Fruit fly (Drosophila melanogaster): ENCODE measurements around the gene GckIII.

Gene GckIII

DNA sequence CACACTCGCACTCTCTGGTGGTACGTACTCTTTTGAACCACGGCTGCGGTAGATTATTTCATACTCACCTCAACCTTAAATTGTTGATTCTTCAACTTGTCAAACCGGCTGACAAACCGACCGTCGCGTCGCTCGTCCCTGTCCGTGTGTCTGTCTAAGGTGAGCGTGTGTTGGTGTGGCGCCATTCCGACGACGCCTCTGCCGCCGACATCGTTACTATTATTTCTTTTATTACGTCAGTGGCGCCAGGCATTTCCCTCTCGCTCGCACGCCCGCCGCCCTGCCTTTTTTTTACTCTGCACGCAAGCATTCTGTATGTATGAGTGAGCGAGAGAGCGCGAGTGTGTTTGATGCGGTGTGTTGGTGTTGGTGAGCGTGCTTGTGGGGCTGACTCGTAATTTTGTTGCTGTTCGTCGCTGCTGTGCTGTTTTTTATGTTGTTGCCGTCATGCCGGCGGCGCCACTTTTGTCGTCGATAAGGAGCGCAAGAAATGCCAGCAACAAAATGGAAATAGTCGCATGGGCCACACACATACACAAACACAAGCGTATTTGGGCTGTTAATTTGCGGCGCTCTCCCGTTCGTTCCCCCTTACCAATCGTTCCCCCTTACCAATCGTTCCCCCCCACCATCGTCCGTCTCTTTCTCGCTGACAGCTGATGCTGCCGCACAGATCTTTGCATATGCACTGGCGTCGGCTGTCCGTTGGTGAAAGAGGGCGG lies 29.0 kb upstream of the GckIII start (continued):
- TF ChIP-seq Aef1 (GFP tag; IDR thresholded peaks at IDR 0.05), result peak; percentile 76
- peak; percentile 47 for TF ChIP-seq CG18599 (GFP tag; optimal IDR thresholded peaks at IDR 0.05)
- peak; percentile 11; the same call in 1 of the 2 replicates for TF ChIP-seq bowl (GFP tag; IDR thresholded peaks at IDR 0.05)
- TF ChIP-seq so (GFP tag; IDR thresholded peaks at IDR 0.05), result 0 out of 3 replicates have a peak, but pooled peaks have one; percentile 68
- peak; percentile 58 for TF ChIP-seq chn (GFP tag; optimal IDR thresholded peaks at IDR 0.05)
- TF ChIP-seq crp (GFP tag; optimal IDR thresholded peaks at IDR 0.05), result peak in 1 of 2 experiments; percentile 67
- peak; percentile 2 for TF ChIP-seq Blimp-1 (GFP tag; optimal IDR thresholded peaks at IDR 0.05)
- peak; percentile 53 for TF ChIP-seq gcm (GFP tag; optimal IDR thresholded peaks at IDR 0.05)
- TF ChIP-seq Dll (GFP tag; IDR thresholded peaks at IDR 0.05; ENCODE audit: partially characterized antibody), result 0 out of 4 replicates have a peak, but pooled peaks have one; percentile 44
- no peak for TF ChIP-seq CG9797 (GFP tag; optimal IDR thresholded peaks at IDR 0.05)
- TF ChIP-seq ems (GFP tag; optimal IDR thresholded peaks at IDR 0.05), result no peak
- TF ChIP-seq CG3847 (GFP tag; IDR thresholded peaks at IDR 0.05), result 0 out of 2 replicates have a peak, but pooled peaks have one; percentile 34
- no peak for TF ChIP-seq Hsf (GFP tag; optimal IDR thresholded peaks at IDR 0.05)
- peak; percentile 30 for TF ChIP-seq phol (tag; optimal IDR thresholded peaks at IDR 0.05)
- TF ChIP-seq NfI (GFP tag; optimal IDR thresholded peaks at IDR 0.05), result no peak
- no peak for TF ChIP-seq CG5245 (GFP tag; optimal IDR thresholded peaks at IDR 0.05)
- TF ChIP-seq Chrac-16 (GFP tag; optimal IDR thresholded peaks at IDR 0.05), result no peak
- TF ChIP-seq Stat92E (GFP tag; optimal IDR thresholded peaks at IDR 0.05), result no peak
- no peak for TF ChIP-seq tgo (GFP tag; IDR thresholded peaks at IDR 0.05)
- 0 out of 3 replicates have a peak, but pooled peaks have one; percentile 26 for TF ChIP-seq Doc3 (GFP tag; IDR thresholded peaks at IDR 0.05; ENCODE audit: partially characterized antibody)
- no peak for TF ChIP-seq CG12942 (GFP tag; optimal IDR thresholded peaks at IDR 0.05)
- TF ChIP-seq CG1603 (tag; optimal IDR thresholded peaks at IDR 0.05), result no peak
- no peak for TF ChIP-seq br (optimal IDR thresholded peaks at IDR 0.05)
- TF ChIP-seq CG7839 (tag; optimal IDR thresholded peaks at IDR 0.05), result no peak
- TF ChIP-seq CG34422 (GFP tag; IDR thresholded peaks at IDR 0.05), result peak; percentile 63; the same call in 1 of the 3 replicates
- TF ChIP-seq Vsx1 (GFP tag; optimal IDR thresholded peaks at IDR 0.05), result no peak
- no peak for TF ChIP-seq CG17186 (GFP tag; optimal IDR thresholded peaks at IDR 0.05)
- peak; percentile 69 for TF ChIP-seq ci (GFP tag; IDR thresholded peaks at IDR 0.05)
- TF ChIP-seq CG4617 (GFP tag; optimal IDR thresholded peaks at IDR 0.05; ENCODE audit: borderline replicate concordance), result no peak
- peak; percentile 55 for TF ChIP-seq CG13287 (GFP tag; IDR thresholded peaks at IDR 0.05; ENCODE audit: partially characterized antibody)
- no peak for TF ChIP-seq CG18619 (GFP tag; optimal IDR thresholded peaks at IDR 0.05)
- no peak for TF ChIP-seq CG15514 (GFP tag; optimal IDR thresholded peaks at IDR 0.05)
- no peak; the same call in 1 of the 2 replicates for TF ChIP-seq amos (GFP tag; IDR thresholded peaks at IDR 0.05; ENCODE audit: partially characterized antibody)
- TF ChIP-seq Rfx (GFP tag; IDR thresholded peaks at IDR 0.05), result peak; percentile 20; the same call in 1 of the 2 replicates
- TF ChIP-seq Nf-YA (GFP tag; IDR thresholded peaks at IDR 0.05), result no peak
- peak; percentile 13 for TF ChIP-seq salm (tag; optimal IDR thresholded peaks at IDR 0.05)
- TF ChIP-seq trem (tag; optimal IDR thresholded peaks at IDR 0.05), result no peak
- peak; percentile 72 for TF ChIP-seq Abd-B (GFP tag; optimal IDR thresholded peaks at IDR 0.05)
- peak; percentile 75 for TF ChIP-seq CTCF (GFP tag; optimal IDR thresholded peaks at IDR 0.05)
- TF ChIP-seq tx (GFP tag; optimal IDR thresholded peaks at IDR 0.05), result no peak
- TF ChIP-seq CG14441 (GFP tag; IDR thresholded peaks at IDR 0.05), result no peak
- TF ChIP-seq wdn (GFP tag; IDR thresholded peaks at IDR 0.05), result 0 out of 2 replicates have a peak, but pooled peaks have one; percentile 7
- no peak for TF ChIP-seq pnt (GFP tag; optimal IDR thresholded peaks at IDR 0.05)
- peak; percentile 70 for TF ChIP-seq Fer1 (GFP tag; optimal IDR thresholded peaks at IDR 0.05)
- TF ChIP-seq CG9817 (tag; optimal IDR thresholded peaks at IDR 0.05), result no peak
- TF ChIP-seq HLH54F (GFP tag; optimal IDR thresholded peaks at IDR 0.05), result no peak
- TF ChIP-seq CG11247 (GFP tag; IDR thresholded peaks at IDR 0.05), result 0 out of 2 replicates have a peak, but pooled peaks have one; percentile 29
- TF ChIP-seq Dip2 (GFP tag; IDR thresholded peaks at IDR 0.05), result no peak
- no peak for TF ChIP-seq nerfin-1 (tag; optimal IDR thresholded peaks at IDR 0.05)
